Worm (Caenorhabditis elegans) whole organism, L3 larva: ENCODE data around the gene F23D12.3.
A peak's percentile ranks its signal among the peaks of the same experiment; 100 is the strongest.

ENCODE experiments used
- R02D3.7 ChIP-seq: fragments of 150-350 bp; optimal IDR thresholded peaks from 2 replicates; lab custom pipeline; 2014; ENCODE audit warnings: missing biosample characterization, missing genetic modification characterization
- ZK546.5 ChIP-seq: sonication (generic microtip); optimal IDR thresholded peaks from 2 replicates; lab custom pipeline; 2017; ENCODE audit warnings: missing biosample characterization, missing genetic modification characterization
- aly-2 ChIP-seq: fragments of 150-350 bp; optimal IDR thresholded peaks from 2 replicates; lab custom pipeline; 2014; ENCODE audit warnings: missing biosample characterization, missing genetic modification characterization
- ceh-16 ChIP-seq: sonication (generic microtip); optimal IDR thresholded peaks from 2 replicates; lab custom pipeline; 2017; ENCODE audit warnings: missing biosample characterization, missing genetic modification characterization
- ceh-28 ChIP-seq: fragments of 150-350 bp; optimal IDR thresholded peaks from 2 replicates; lab custom pipeline; 2014; ENCODE audit warnings: missing biosample characterization, missing genetic modification reagents, missing genetic modification characterization
- ceh-82 ChIP-seq: fragments of 150-350 bp; optimal IDR thresholded peaks from 2 replicates; lab custom pipeline; 2014; ENCODE audit warnings: missing biosample characterization, missing genetic modification characterization
- daf-12 ChIP-seq: fragments of 150-350 bp; optimal IDR thresholded peaks from 2 replicates; lab custom pipeline; 2014; ENCODE audit warnings: missing biosample characterization, missing genetic modification reagents, missing genetic modification characterization
- elt-1 ChIP-seq: fragments of 150-350 bp; optimal IDR thresholded peaks from 2 replicates; lab custom pipeline; 2014; ENCODE audit warnings: missing biosample characterization, missing genetic modification characterization
- elt-2 ChIP-seq: sonication (generic microtip); optimal IDR thresholded peaks from 2 replicates; lab custom pipeline; 2016; ENCODE audit warnings: missing genetic modification reagents, mild to moderate bottlenecking, missing genetic modification characterization, missing compliant biosample characterization
- elt-3 ChIP-seq, 3 experiments: fragments of 150-350 bp in 1 of 3; sonication (generic microtip) in 2 of 3; optimal IDR thresholded peaks; 2 replicates in 2 of 3; 4 replicates in 1 of 3; lab custom pipeline; 2014 to 2017; ENCODE audit warnings: missing biosample characterization in 3 of 3, missing genetic modification characterization in 3 of 3
- eor-1 ChIP-seq, 2 experiments: fragments of 150-350 bp; optimal IDR thresholded peaks; 2 replicates each; lab custom pipeline; 2014 to 2018; ENCODE audit warnings: missing biosample characterization in 2 of 2, missing genetic modification characterization in 2 of 2
- fkh-10 ChIP-seq: sonication (generic microtip); optimal IDR thresholded peaks from 2 replicates; lab custom pipeline; 2017; ENCODE audit warnings: missing biosample characterization, missing genetic modification reagents, missing genetic modification characterization
- fos-1 ChIP-seq: fragments of 150-350 bp; optimal IDR thresholded peaks from 2 replicates; lab custom pipeline; 2014; ENCODE audit warnings: missing biosample characterization, missing genetic modification characterization
- hmg-11 ChIP-seq: sonication (generic microtip); optimal IDR thresholded peaks from 2 replicates; lab custom pipeline; 2016; ENCODE audit warnings: missing genetic modification characterization, missing compliant biosample characterization
- lin-39 ChIP-seq: fragments of 150-350 bp; optimal IDR thresholded peaks from 2 replicates; lab custom pipeline; 2018; ENCODE audit warnings: missing biosample characterization, missing genetic modification reagents, missing genetic modification characterization
- lsy-12 ChIP-seq: sonication (generic microtip); optimal IDR thresholded peaks from 2 replicates; lab custom pipeline; 2016; ENCODE audit warnings: mild to moderate bottlenecking, missing genetic modification characterization, missing compliant biosample characterization
- mdl-1 ChIP-seq: fragments of 150-350 bp; optimal IDR thresholded peaks from 2 replicates; lab custom pipeline; 2014; ENCODE audit warnings: missing biosample characterization, missing genetic modification characterization
- nfya-1 ChIP-seq: sonication (generic microtip); optimal IDR thresholded peaks from 2 replicates; lab custom pipeline; 2017; ENCODE audit warnings: missing genetic modification characterization, mild to moderate bottlenecking, missing compliant biosample characterization, antibody characterized with exemption, moderate library complexity; ENCODE audit not compliant: insufficient read depth
- nhr-11 ChIP-seq: fragments of 150-350 bp; optimal IDR thresholded peaks from 2 replicates; lab custom pipeline; 2014; ENCODE audit warnings: missing biosample characterization, missing genetic modification characterization
- nhr-23 ChIP-seq: fragments of 150-350 bp; optimal IDR thresholded peaks from 2 replicates; lab custom pipeline; 2014; ENCODE audit warnings: missing biosample characterization, missing genetic modification reagents, missing genetic modification characterization
- nhr-25 ChIP-seq: sonication (generic microtip); optimal IDR thresholded peaks from 2 replicates; lab custom pipeline; 2017; ENCODE audit warnings: missing biosample characterization, missing genetic modification characterization
- nhr-28 ChIP-seq: fragments of 150-350 bp; optimal IDR thresholded peaks from 2 replicates; lab custom pipeline; 2014; ENCODE audit warnings: missing biosample characterization, missing genetic modification characterization
- nhr-43 ChIP-seq: sonication (generic microtip); optimal IDR thresholded peaks from 2 replicates; lab custom pipeline; 2016; ENCODE audit warnings: mild to moderate bottlenecking, missing genetic modification characterization, missing compliant biosample characterization; ENCODE audit not compliant: poor library complexity, severe bottlenecking
- nhr-67 ChIP-seq: fragments of 150-350 bp; optimal IDR thresholded peaks from 2 replicates; lab custom pipeline; 2014; ENCODE audit warnings: missing biosample characterization, missing genetic modification characterization
- nhr-76 ChIP-seq: fragments of 150-350 bp; sonication (generic microtip); optimal IDR thresholded peaks from 5 replicates; lab custom pipeline; 2014; ENCODE audit warnings: missing biosample characterization, missing genetic modification characterization
- nhr-77 ChIP-seq: fragments of 150-350 bp; optimal IDR thresholded peaks from 2 replicates; lab custom pipeline; 2014; ENCODE audit warnings: missing biosample characterization, missing genetic modification characterization
- pha-4 ChIP-seq: fragments of 150-350 bp; optimal IDR thresholded peaks from 2 replicates; lab custom pipeline; 2014; ENCODE audit warnings: missing biosample characterization, missing genetic modification reagents, missing genetic modification characterization
- pqm-1 ChIP-seq: fragments of 150-350 bp; optimal IDR thresholded peaks from 2 replicates; lab custom pipeline; 2017; ENCODE audit warnings: missing biosample characterization, missing genetic modification characterization, inconsistent platforms
- sea-2 ChIP-seq: fragments of 150-350 bp; sonication (generic microtip); optimal IDR thresholded peaks from 4 replicates; lab custom pipeline; 2014; ENCODE audit warnings: missing biosample characterization, missing genetic modification reagents, missing genetic modification characterization
- snpc-4 ChIP-seq: fragments of 150-350 bp; optimal IDR thresholded peaks from 2 replicates; lab custom pipeline; 2014; ENCODE audit warnings: missing biosample characterization, missing genetic modification characterization
- unc-62 ChIP-seq: fragments of 150-350 bp; sonication (generic microtip); optimal IDR thresholded peaks from 4 replicates; lab custom pipeline; 2014; ENCODE audit warnings: missing biosample characterization, missing genetic modification reagents, missing genetic modification characterization
- ztf-11 ChIP-seq: fragments of 150-350 bp; optimal IDR thresholded peaks from 2 replicates; lab custom pipeline; 2014; ENCODE audit warnings: missing biosample characterization, missing genetic modification characterization
- ztf-4 ChIP-seq: fragments of 150-350 bp; optimal IDR thresholded peaks from 2 replicates; lab custom pipeline; 2014; ENCODE audit warnings: missing biosample characterization, missing genetic modification characterization

The F23D12.3 gene

DNA sequence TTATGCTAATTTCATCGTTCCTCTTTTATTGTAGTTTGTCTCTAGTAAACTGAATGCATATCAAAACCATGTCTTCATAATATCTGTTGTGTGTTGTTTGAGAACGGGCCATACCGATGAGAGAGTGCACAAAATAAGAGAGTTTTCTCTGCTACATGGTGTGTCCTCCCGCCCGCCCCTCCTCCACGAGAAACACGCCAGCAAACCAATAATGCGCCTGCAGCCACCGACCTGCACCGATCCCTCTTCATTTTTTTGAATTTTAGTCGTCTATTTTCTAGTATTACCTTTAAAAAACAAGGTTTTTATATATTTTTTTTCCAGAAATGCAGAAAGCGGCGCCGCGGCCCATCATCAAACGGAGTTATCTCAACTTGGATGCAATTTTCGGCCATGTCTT, 37.8 kb downstream of the F23D12.3 start, which contains the start of gene gfi-3 (continued):
- no peak for TF ChIP-seq eor-1 (tag; optimal IDR thresholded peaks at IDR 0.05; lab: Kevin White, UChicago)
- no peak for TF ChIP-seq nhr-28
- no peak for TF ChIP-seq ZK546.5 (tag; lab: Kevin White, UChicago)
- no peak for TF ChIP-seq daf-12
- TF ChIP-seq lin-39 (tag; lab: Kevin White, UChicago), result peak; percentile 90
- TF ChIP-seq ztf-11 (tag; lab: Kevin White, UChicago), result no peak

DNA sequence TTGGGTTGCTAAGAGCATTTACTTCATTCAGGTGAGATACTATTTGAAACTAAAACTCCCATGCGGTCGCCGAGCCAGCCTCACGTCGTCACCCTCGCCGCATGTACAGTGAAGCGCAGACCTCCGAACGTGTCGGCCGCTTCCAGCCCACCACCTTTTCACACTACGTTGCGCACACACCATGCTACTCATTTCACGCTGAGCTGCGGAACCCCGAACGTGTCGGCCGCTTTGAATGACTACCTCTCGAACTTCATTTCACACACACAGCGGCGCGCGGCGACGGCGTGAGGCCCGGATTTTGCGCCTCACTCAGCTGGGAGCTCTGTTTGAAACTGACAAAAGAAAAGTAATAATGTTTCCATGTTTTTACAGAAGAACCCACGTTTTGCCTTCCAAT, 39.2 kb downstream of the F23D12.3 start:
- TF ChIP-seq snpc-4 (tag; lab: Kevin White, UChicago) (peak; percentile 11), fos-1 (no peak), elt-3 (tag; optimal IDR thresholded peaks at IDR 0.05; lab: Kevin White, UChicago) (no peak), pqm-1 (tag; lab: Kevin White, UChicago) (no peak), nhr-11 (no peak), ceh-82 (tag; lab: Kevin White, UChicago) (no peak), ztf-4 (tag; lab: Kevin White, UChicago) (no peak)

DNA sequence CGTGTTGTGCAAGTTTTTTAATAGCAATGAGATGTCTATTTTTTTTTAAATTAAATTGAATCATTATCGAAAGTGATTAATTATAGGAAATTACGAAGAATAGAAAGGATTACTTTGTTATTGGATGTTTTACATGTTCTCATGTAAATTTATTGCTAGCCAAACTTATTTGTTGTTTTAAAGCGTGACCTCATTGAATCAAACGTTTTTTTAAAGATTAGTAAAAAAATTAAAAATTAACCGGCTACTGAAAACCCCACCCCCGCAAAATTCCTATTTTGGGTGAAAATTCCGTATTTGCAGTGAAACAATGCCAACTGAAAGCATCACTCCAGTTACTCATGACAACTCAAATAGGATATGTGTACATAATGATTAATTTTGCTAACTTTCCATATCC, 42.4 kb downstream of the F23D12.3 start, which contains the start of gene M163.8:
M163.8 (plus strand) TSS at position 301 of the 400 bp plus-strand sequence.
- TF ChIP-seq sea-2 (GFP tag; lab: Kevin White, UChicago), result no peak

DNA sequence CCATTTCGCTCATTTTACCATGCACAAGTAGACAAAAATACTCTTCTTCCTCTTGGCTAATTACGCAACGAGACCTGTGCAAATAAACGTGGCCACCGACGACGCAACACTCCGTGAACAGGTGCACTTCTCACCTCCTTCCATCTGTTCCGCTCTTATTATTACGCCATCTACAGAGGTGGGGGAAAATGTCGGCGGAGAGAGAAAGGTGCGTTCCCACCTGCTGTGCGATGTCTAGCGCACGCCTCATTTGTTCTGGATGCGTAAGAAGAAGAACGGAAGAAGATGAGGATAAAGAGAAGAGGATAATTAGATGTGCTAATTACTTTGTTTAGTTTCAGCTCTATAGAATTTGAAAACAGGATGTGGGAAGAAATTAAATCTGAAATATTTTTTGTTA, 44.1 kb downstream of the F23D12.3 start:
- TF ChIP-seq nfya-1 (tag; lab: Kevin White, UChicago) (no peak), unc-62 (no peak), eor-1 (tag; optimal IDR thresholded peaks at IDR 0.05; lab: Kevin White, UChicago) (no peak), ceh-28 (tag; lab: Kevin White, UChicago) (no peak), nhr-67 (no peak), pqm-1 (tag; lab: Kevin White, UChicago) (no peak), lsy-12 (tag; lab: Kevin White, UChicago) (no peak), nhr-23 (tag; lab: Kevin White, UChicago) (no peak), ZK546.5 (tag; lab: Kevin White, UChicago) (no peak), R02D3.7 (tag; lab: Kevin White, UChicago) (no peak), ztf-4 (tag; lab: Kevin White, UChicago) (no peak), aly-2 (tag; lab: Kevin White, UChicago) (no peak), nhr-43 (tag; lab: Kevin White, UChicago) (no peak), fkh-10 (GFP tag; lab: Kevin White, UChicago) (no peak), mdl-1 (tag; lab: Kevin White, UChicago) (no peak), nhr-76 (tag; lab: Kevin White, UChicago) (no peak), elt-2 (tag; lab: Kevin White, UChicago) (no peak), nhr-28 (no peak), hmg-11 (no peak), fos-1 (no peak)

DNA sequence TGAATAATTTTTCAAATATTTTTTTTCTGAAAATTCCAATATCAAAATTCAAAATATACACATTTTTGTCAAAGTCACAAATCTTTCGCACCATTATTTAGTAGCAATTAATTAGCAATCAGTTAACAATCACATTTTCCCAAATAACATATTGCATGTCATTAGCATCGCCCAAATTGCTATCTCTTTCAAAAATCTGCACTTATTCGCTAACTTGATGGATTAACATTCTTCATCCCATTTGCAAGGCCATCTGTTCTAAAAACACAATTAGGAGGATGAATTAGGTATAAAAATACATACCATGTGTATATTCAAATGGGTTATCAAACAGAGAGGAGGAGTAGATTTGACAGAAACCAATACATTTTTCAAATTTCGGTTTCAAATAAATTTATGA, 44.9 kb downstream of the F23D12.3 start:
- no peak for TF ChIP-seq nhr-77 (tag; lab: Kevin White, UChicago)
- no peak for TF ChIP-seq fos-1
- TF ChIP-seq lin-39 (tag; lab: Kevin White, UChicago), result no peak
- TF ChIP-seq ceh-16 (tag; lab: Kevin White, UChicago), result no peak
- TF ChIP-seq pha-4 (tag; lab: Kevin White, UChicago), result no peak
- peak; percentile 68 for TF ChIP-seq nhr-25 (tag; lab: Kevin White, UChicago)
- peak; percentile 29 for TF ChIP-seq elt-1

DNA sequence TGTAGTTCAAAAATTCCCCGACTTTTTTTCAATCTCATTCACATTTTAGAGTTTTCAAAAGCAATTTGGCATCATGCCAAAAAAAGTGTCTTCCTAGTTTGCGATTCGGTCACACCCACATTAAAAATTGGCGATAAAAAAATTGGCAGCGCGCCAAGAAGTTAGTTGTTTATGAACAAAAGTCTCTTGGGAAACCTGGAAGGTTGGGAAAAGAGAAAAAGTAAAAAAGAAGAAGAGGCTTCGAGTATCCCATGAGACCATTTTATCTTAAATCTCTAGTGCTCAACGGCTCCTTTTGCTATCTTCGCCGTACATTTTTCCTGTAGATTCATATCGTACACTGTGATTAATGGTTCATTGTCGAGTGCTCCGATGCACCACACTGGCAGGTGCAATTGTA, 45.4 kb downstream of the F23D12.3 start:
- TF ChIP-seq R02D3.7 (tag; lab: Kevin White, UChicago) (no peak), ceh-16 (tag; lab: Kevin White, UChicago) (no peak), lin-39 (tag; lab: Kevin White, UChicago) (peak; percentile 25), elt-1 (peak; percentile 66)
